Fruit fly (Drosophila melanogaster): ENCODE data around the gene CG8500.

dm6 chr3R:9739793-9740192 is 44.7 kb upstream of the CG8500 start, which contains the start of gene side-VII:
- no peak for TF ChIP-seq CG32264 (GFP tag; optimal IDR thresholded peaks at IDR 0.05)
- TF ChIP-seq N (GFP tag; optimal IDR thresholded peaks at IDR 0.05) = no peak
